Fruit fly (Drosophila melanogaster) whole organism, adult: Measurements from ENCODE around the gene mTerf3.

ENCODE experiments used
- CG11617 ChIP-seq: fragments of 200-800 bp; sonication (Bioruptor generic); optimal IDR thresholded peaks from 2 replicates; lab custom pipeline; 2017; ENCODE audit warnings: mild to moderate bottlenecking, missing biosample characterization, missing genetic modification reagents, missing genetic modification characterization
- CG12768 ChIP-seq: fragments of 200-800 bp; sonication (Bioruptor generic); optimal IDR thresholded peaks from 2 replicates; lab custom pipeline; 2017; ENCODE audit warnings: missing biosample characterization, missing genetic modification characterization, mild to moderate bottlenecking, moderate library complexity, missing genetic modification reagents
- CG14711 ChIP-seq: fragments of 200-800 bp; sonication (Bioruptor generic); optimal IDR thresholded peaks from 2 replicates; lab custom pipeline; 2018; ENCODE audit warnings: missing biosample characterization, mild to moderate bottlenecking, missing genetic modification characterization, moderate library complexity
- CG1620 ChIP-seq: fragments of 200-800 bp; sonication (Bioruptor generic); optimal IDR thresholded peaks from 2 replicates; lab custom pipeline; 2016; ENCODE audit warnings: missing biosample characterization, missing genetic modification characterization
- CG33017 ChIP-seq: fragments of 200-800 bp; sonication (Bioruptor generic); optimal IDR thresholded peaks from 2 replicates; lab custom pipeline; 2018; ENCODE audit warnings: missing biosample characterization, mild to moderate bottlenecking, missing genetic modification characterization, moderate library complexity
- CG5204 ChIP-seq: fragments of 200-800 bp; sonication (Bioruptor generic); optimal IDR thresholded peaks from 2 replicates; lab custom pipeline; 2016; ENCODE audit warnings: missing biosample characterization, missing genetic modification characterization
- CG7045 ChIP-seq: fragments of 200-800 bp; sonication (Bioruptor generic); optimal IDR thresholded peaks from 2 replicates; lab custom pipeline; 2017; ENCODE audit warnings: missing biosample characterization, mild to moderate bottlenecking, missing genetic modification characterization
- CG7101 ChIP-seq: fragments of 200-800 bp; sonication (Bioruptor generic); optimal IDR thresholded peaks from 2 replicates; lab custom pipeline; 2018; ENCODE audit warnings: missing biosample characterization, mild to moderate bottlenecking, missing genetic modification characterization, moderate library complexity
- Clk ChIP-seq: fragments of 200-800 bp; sonication (Bioruptor generic); optimal IDR thresholded peaks from 2 replicates; lab custom pipeline; 2017; ENCODE audit warnings: missing biosample characterization, missing genetic modification characterization
- Crg-1 ChIP-seq: fragments of 200-800 bp; sonication (Bioruptor generic); optimal IDR thresholded peaks from 2 replicates; lab custom pipeline; 2016; ENCODE audit warnings: missing biosample characterization, missing genetic modification characterization
- Hr96 ChIP-seq: fragments of 200-800 bp; sonication (Bioruptor generic); optimal IDR thresholded peaks from 2 replicates; lab custom pipeline; 2016; ENCODE audit warnings: missing biosample characterization, missing genetic modification characterization
- Mnt ChIP-seq: fragments of 200-800 bp; sonication (Bioruptor generic); optimal IDR thresholded peaks from 2 replicates; lab custom pipeline; 2016; ENCODE audit warnings: missing biosample characterization, mild to moderate bottlenecking, missing genetic modification characterization
- bab1 ChIP-seq: fragments of 200-800 bp; sonication (Bioruptor generic); optimal IDR thresholded peaks from 3 replicates; lab custom pipeline; 2019; ENCODE audit warnings: missing biosample characterization, mild to moderate bottlenecking, missing genetic modification characterization, moderate library complexity
- cic ChIP-seq: fragments of 200-800 bp; sonication (Bioruptor generic); optimal IDR thresholded peaks from 2 replicates; lab custom pipeline; 2017; ENCODE audit warnings: missing biosample characterization, mild to moderate bottlenecking, missing genetic modification characterization, moderate library complexity
- cnc ChIP-seq, 2 experiments: fragments of >200 bp; optimal IDR thresholded peaks; 2 replicates each; lab custom pipeline; 2017
- kay ChIP-seq: fragments of 200-800 bp; sonication (Bioruptor generic); peaks from one replicate; lab custom pipeline; 2016; ENCODE audit warnings: missing biosample characterization, missing genetic modification characterization, borderline replicate concordance
- ovo ChIP-seq: fragments of 200-800 bp; sonication (Bioruptor generic); optimal IDR thresholded peaks from 2 replicates; lab custom pipeline; 2016; ENCODE audit warnings: missing biosample characterization, missing genetic modification characterization
- pad ChIP-seq: fragments of 200-800 bp; sonication (Bioruptor generic); optimal IDR thresholded peaks from 3 replicates; lab custom pipeline; 2017; ENCODE audit warnings: missing biosample characterization, missing genetic modification characterization, mild to moderate bottlenecking, moderate library complexity, missing genetic modification reagents
- tj ChIP-seq: fragments of 200-800 bp; sonication (Bioruptor generic); optimal IDR thresholded peaks from 3 replicates; lab custom pipeline; 2017; ENCODE audit warnings: missing biosample characterization, mild to moderate bottlenecking, missing genetic modification characterization, moderate library complexity
- toe ChIP-seq: fragments of 200-800 bp; sonication (Bioruptor generic); optimal IDR thresholded peaks from 2 replicates; lab custom pipeline; 2016; ENCODE audit warnings: missing biosample characterization, missing genetic modification characterization

mTerf3 gene

dm6 chr3L:20473021-20473799, 47.4 kb downstream of the mTerf3 start, which contains the start of the genes CG32428 and CG5969:
TSS of gene CG32428 (minus strand) at chr3L:20473723.
TSS of gene CG5969 (plus strand) at chr3L:20473783.
- no peak for TF ChIP-seq Hr96
- TF ChIP-seq CG11617 (GFP tag; lab: Kevin White, UChicago), result peak; percentile 40
- TF ChIP-seq kay, result no peak
- no peak for TF ChIP-seq cic (GFP tag; lab: Kevin White, UChicago)
- TF ChIP-seq CG5204, result peak; percentile 11
- TF ChIP-seq Mnt (GFP tag; lab: Kevin White, UChicago), result peak; percentile 60
- TF ChIP-seq CG33017, result peak; percentile 74
- peak; percentile 78 for TF ChIP-seq CG12768 (GFP tag; lab: Kevin White, UChicago)
- peak; percentile 8 for TF ChIP-seq toe
- peak; percentile 60 for TF ChIP-seq CG14711 (tag; lab: Kevin White, UChicago)
- no peak for TF ChIP-seq cnc (optimal IDR thresholded peaks at IDR 0.05; lab: Kevin White, UChicago)
- TF ChIP-seq bab1 (GFP tag; lab: Kevin White, UChicago), result no peak
- TF ChIP-seq tj (GFP tag; lab: Kevin White, UChicago), result peak; percentile 82
- peak; percentile 74 for TF ChIP-seq CG7101 (tag; lab: Kevin White, UChicago)
- peak; percentile 47 for TF ChIP-seq pad (GFP tag; lab: Kevin White, UChicago)
- no peak for TF ChIP-seq ovo (GFP tag; lab: Kevin White, UChicago)
- TF ChIP-seq CG7045 (GFP tag; lab: Kevin White, UChicago), result peak; percentile 70

dm6 chr3L:20472607-20473006, 48.0 kb downstream of the mTerf3 start:
- TF ChIP-seq pad (GFP tag; lab: Kevin White, UChicago) (no peak), Hr96 (no peak), cnc (optimal IDR thresholded peaks at IDR 0.05; lab: Kevin White, UChicago) (no peak), CG14711 (tag; lab: Kevin White, UChicago) (no peak), CG12768 (GFP tag; lab: Kevin White, UChicago) (no peak), CG7101 (tag; lab: Kevin White, UChicago) (no peak), CG11617 (GFP tag; lab: Kevin White, UChicago) (no peak), CG1620 (GFP tag; lab: Kevin White, UChicago) (no peak), bab1 (GFP tag; lab: Kevin White, UChicago) (no peak), Mnt (GFP tag; lab: Kevin White, UChicago) (no peak), toe (no peak), ovo (GFP tag; lab: Kevin White, UChicago) (no peak), tj (GFP tag; lab: Kevin White, UChicago) (no peak)

dm6 chr3L:20471499-20472313, 48.9 kb downstream of the mTerf3 start:
- TF ChIP-seq bab1 (GFP tag; lab: Kevin White, UChicago) (no peak), cnc (optimal IDR thresholded peaks at IDR 0.05; lab: Kevin White, UChicago) (no peak), CG1620 (GFP tag; lab: Kevin White, UChicago) (peak; percentile 12), CG11617 (GFP tag; lab: Kevin White, UChicago) (peak; percentile 41), CG7045 (GFP tag; lab: Kevin White, UChicago) (no peak), Hr96 (peak; percentile 19), cic (GFP tag; lab: Kevin White, UChicago) (peak; percentile 71), Clk (GFP tag; lab: Kevin White, UChicago) (no peak), tj (GFP tag; lab: Kevin White, UChicago) (no peak), CG7101 (tag; lab: Kevin White, UChicago) (peak; percentile 76), pad (GFP tag; lab: Kevin White, UChicago) (peak; percentile 50), Crg-1 (GFP tag; lab: Kevin White, UChicago) (peak; percentile 87), Mnt (GFP tag; lab: Kevin White, UChicago) (peak; percentile 63), CG5204 (peak; percentile 17), ovo (GFP tag; lab: Kevin White, UChicago) (peak; percentile 53), CG33017 (peak; percentile 84), toe (peak; percentile 46), kay (peak; percentile 50), CG12768 (GFP tag; lab: Kevin White, UChicago) (peak; percentile 32), CG14711 (tag; lab: Kevin White, UChicago) (peak; percentile 62)

dm6 chr3L:20470991-20471498, 49.5 kb downstream of the mTerf3 start:
- TF ChIP-seq Crg-1 (GFP tag; lab: Kevin White, UChicago) (no peak), CG7101 (tag; lab: Kevin White, UChicago) (no peak), pad (GFP tag; lab: Kevin White, UChicago) (no peak), kay (peak; percentile 96), CG5204 (no peak), CG1620 (GFP tag; lab: Kevin White, UChicago) (no peak), tj (GFP tag; lab: Kevin White, UChicago) (peak; percentile 19), Clk (GFP tag; lab: Kevin White, UChicago) (peak; percentile 44), CG7045 (GFP tag; lab: Kevin White, UChicago) (peak; percentile 55), CG12768 (GFP tag; lab: Kevin White, UChicago) (peak; percentile 26), toe (no peak), CG11617 (GFP tag; lab: Kevin White, UChicago) (peak; percentile 6), cnc (optimal IDR thresholded peaks at IDR 0.05; lab: Kevin White, UChicago) (no peak), Hr96 (no peak), CG14711 (tag; lab: Kevin White, UChicago) (no peak), CG33017 (no peak), bab1 (GFP tag; lab: Kevin White, UChicago) (no peak), ovo (GFP tag; lab: Kevin White, UChicago) (no peak), cic (GFP tag; lab: Kevin White, UChicago) (peak; percentile 86), Mnt (GFP tag; lab: Kevin White, UChicago) (peak; percentile 30)
